Worm (Caenorhabditis elegans): ENCODE data around the gene mfsd-6.
"Not testable (repeated sequence)": the region's sequence is repeated elsewhere in the genome, so short reads cannot be mapped to it uniquely, and the experiment has no call there.

DNA sequence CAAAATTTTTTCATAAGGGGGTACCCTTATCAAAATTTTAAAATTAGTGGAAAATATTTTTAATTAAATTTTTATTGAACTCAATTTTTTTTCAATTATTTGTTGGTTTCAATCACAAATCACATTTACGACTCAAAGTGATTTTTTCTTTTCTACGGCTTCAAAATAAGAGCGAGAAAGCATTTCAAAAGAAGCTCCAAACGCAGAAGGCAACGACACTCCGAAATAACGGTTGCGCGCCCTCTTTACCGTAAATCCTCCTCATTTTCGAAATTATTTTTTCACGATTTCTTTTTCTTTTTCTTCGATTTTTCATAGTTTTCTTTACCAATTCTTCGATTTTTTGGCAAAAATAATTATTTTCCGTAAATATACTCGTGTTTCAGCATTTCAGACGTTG, 21.9 kb upstream of the mfsd-6 start:
- TF ChIP-seq unc-62 (GFP tag; optimal IDR thresholded peaks at IDR 0.05); ztf-22 (GFP tag; optimal IDR thresholded peaks at IDR 0.05); zfh-2 (GFP tag; conservative IDR thresholded peaks at IDR 0.05); xnd-1 (tag; optimal IDR thresholded peaks at IDR 0.05); nhr-179 (tag; optimal IDR thresholded peaks at IDR 0.05); F22D6.2 (tag; optimal IDR thresholded peaks at IDR 0.05): not testable (repeated sequence)

Measured in whole organism, young adult.